Worm (Caenorhabditis elegans) whole organism, late embryonic: Measurements from ENCODE around the gene srg-6.

ENCODE experiments used
- C08G9.2 ChIP-seq: sonication (generic microtip); optimal IDR thresholded peaks from 2 replicates; lab custom pipeline; 2016; ENCODE audit warnings: mild to moderate bottlenecking, missing genetic modification characterization, moderate library complexity, missing compliant biosample characterization
- fax-1 ChIP-seq: sonication (generic microtip); optimal IDR thresholded peaks from 2 replicates; lab custom pipeline; 2016; ENCODE audit warnings: missing genotype, missing genetic modification characterization, missing compliant biosample characterization
- pat-9 ChIP-seq: fragments of 200-800 bp; sonication (Bioruptor generic); optimal IDR thresholded peaks from 2 replicates; lab custom pipeline; 2018; ENCODE audit warnings: mild to moderate bottlenecking, missing genetic modification characterization, moderate library complexity, missing compliant biosample characterization
- pha-4 ChIP-seq: fragments of 150-350 bp; optimal IDR thresholded peaks from 2 replicates; lab custom pipeline; 2018; ENCODE audit warnings: missing biosample characterization, missing genetic modification reagents, missing genetic modification characterization

DNA sequence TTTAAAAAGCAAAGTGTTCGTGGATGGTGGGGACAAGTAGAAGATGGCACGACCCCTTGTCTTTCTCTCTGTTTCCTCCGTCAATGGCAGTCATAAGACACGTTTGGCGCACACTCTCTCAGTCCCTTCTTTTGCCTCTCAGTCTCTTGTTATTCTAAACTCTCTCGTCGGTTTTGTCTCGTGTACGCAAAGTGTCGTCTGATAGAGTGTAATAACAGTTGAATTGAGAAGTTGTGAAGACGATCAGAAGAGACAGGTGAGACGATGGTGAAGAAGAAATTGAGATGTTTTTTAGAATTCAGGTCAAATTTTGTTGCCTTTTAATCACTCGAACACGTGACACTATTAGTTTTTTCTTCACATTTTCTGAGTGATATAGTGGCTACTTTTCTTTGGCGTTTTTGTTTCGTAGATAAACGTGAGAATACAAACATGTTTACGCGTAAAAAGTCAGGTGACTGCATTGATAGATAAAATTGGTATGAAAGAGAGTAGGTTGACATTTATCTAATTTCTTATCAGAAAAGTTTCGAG, 37.4 kb upstream of the srg-6 start, which contains the start of gene F47D12.9:
- TF ChIP-seq pat-9 (tag; lab: Kevin White, UChicago) (no peak), pha-4 (tag; lab: Kevin White, UChicago) (no peak), fax-1 (no peak), C08G9.2 (no peak)
